Worm (Caenorhabditis elegans) whole organism, L2 larva: Measurements from ENCODE around the gene dna-2.

Experiments used
- C34F6.9 ChIP-seq: fragments of 150-350 bp; optimal IDR thresholded peaks from 2 replicates; lab custom pipeline; 2014; ENCODE audit warnings: missing biosample characterization, missing genetic modification characterization
- F13H6.1 ChIP-seq: sonication (generic microtip); optimal IDR thresholded peaks from 2 replicates; lab custom pipeline; 2016; ENCODE audit warnings: missing genetic modification characterization, missing compliant biosample characterization
- R02D3.7 ChIP-seq: fragments of 150-350 bp; optimal IDR thresholded peaks from 2 replicates; lab custom pipeline; 2014; ENCODE audit warnings: missing biosample characterization, missing genetic modification characterization
- Y55F3AM.14 ChIP-seq: fragments of 200-800 bp; sonication (Bioruptor generic); optimal IDR thresholded peaks from 2 replicates; lab custom pipeline; 2018; ENCODE audit warnings: mild to moderate bottlenecking, missing genetic modification characterization, missing compliant biosample characterization
- ZK546.5 ChIP-seq: sonication (generic microtip); optimal IDR thresholded peaks from 2 replicates; lab custom pipeline; 2017; ENCODE audit warnings: missing biosample characterization, missing genetic modification characterization
- alr-1 ChIP-seq: fragments of 150-350 bp; optimal IDR thresholded peaks from 2 replicates; lab custom pipeline; 2014; ENCODE audit warnings: missing biosample characterization, missing genetic modification characterization
- aly-2 ChIP-seq: fragments of 150-350 bp; optimal IDR thresholded peaks from 2 replicates; lab custom pipeline; 2014; ENCODE audit warnings: missing biosample characterization, missing genetic modification characterization
- ama-1 ChIP-seq: fragments of 150-350 bp; optimal IDR thresholded peaks from 2 replicates; lab custom pipeline; 2018; ENCODE audit warnings: inconsistent platforms
- blmp-1 ChIP-seq: sonication (generic microtip); optimal IDR thresholded peaks from 2 replicates; lab custom pipeline; 2017; ENCODE audit warnings: missing genetic modification characterization, mild to moderate bottlenecking, missing compliant biosample characterization, antibody characterized with exemption, moderate library complexity; ENCODE audit not compliant: insufficient read depth
- ceh-16 ChIP-seq: fragments of 150-350 bp; optimal IDR thresholded peaks from 2 replicates; lab custom pipeline; 2014; ENCODE audit warnings: missing biosample characterization, missing genetic modification characterization
- ceh-82 ChIP-seq: fragments of 150-350 bp; optimal IDR thresholded peaks from 2 replicates; lab custom pipeline; 2014; ENCODE audit warnings: missing biosample characterization, missing genetic modification characterization
- crh-2 ChIP-seq: sonication (generic microtip); optimal IDR thresholded peaks from 2 replicates; lab custom pipeline; 2017; ENCODE audit warnings: missing biosample characterization, missing genetic modification characterization
- dmd-4 ChIP-seq: sonication (generic microtip); optimal IDR thresholded peaks from 2 replicates; lab custom pipeline; 2017; ENCODE audit warnings: missing biosample characterization, missing genetic modification characterization
- egl-27 ChIP-seq: sonication (generic microtip); optimal IDR thresholded peaks from 3 replicates; lab custom pipeline; 2017; ENCODE audit warnings: missing biosample characterization, missing genetic modification reagents, missing genetic modification characterization
- elt-1 ChIP-seq: fragments of 150-350 bp; optimal IDR thresholded peaks from 2 replicates; lab custom pipeline; 2014; ENCODE audit warnings: missing biosample characterization, missing genetic modification characterization
- elt-3 ChIP-seq: sonication (generic microtip); optimal IDR thresholded peaks from 2 replicates; lab custom pipeline; 2017; ENCODE audit warnings: missing biosample characterization, missing genetic modification characterization
- fos-1 ChIP-seq: fragments of 150-350 bp; optimal IDR thresholded peaks from 2 replicates; lab custom pipeline; 2014; ENCODE audit warnings: missing biosample characterization, missing genetic modification characterization
- gmeb-1 ChIP-seq: fragments of 150-350 bp; optimal IDR thresholded peaks from 2 replicates; lab custom pipeline; 2014; ENCODE audit warnings: missing biosample characterization, missing genetic modification characterization
- lin-11 ChIP-seq: fragments of 150-350 bp; sonication (generic microtip); optimal IDR thresholded peaks from 2 replicates; lab custom pipeline; 2014; ENCODE audit warnings: missing biosample characterization, missing genetic modification characterization, inconsistent platforms, mixed read lengths
- lin-13 ChIP-seq: fragments of 150-350 bp; optimal IDR thresholded peaks from 2 replicates; lab custom pipeline; 2014; ENCODE audit warnings: missing biosample characterization, missing genetic modification reagents, missing genetic modification characterization
- lin-39 ChIP-seq: fragments of 150-350 bp; optimal IDR thresholded peaks from 2 replicates; lab custom pipeline; 2014; ENCODE audit warnings: missing biosample characterization, missing genetic modification reagents, missing genetic modification characterization
- lsy-2 ChIP-seq, 2 experiments: fragments of 150-350 bp in 1 of 2; sonication (generic microtip) in 1 of 2; optimal IDR thresholded peaks; 2 replicates each; lab custom pipeline; 2014 to 2017; ENCODE audit warnings: missing biosample characterization in 2 of 2, missing genetic modification characterization in 2 of 2
- mab-5 ChIP-seq: fragments of 150-350 bp; optimal IDR thresholded peaks from 2 replicates; lab custom pipeline; 2014; ENCODE audit warnings: missing biosample characterization, missing genetic modification characterization
- mbf-1 ChIP-seq: sonication (generic microtip); optimal IDR thresholded peaks from 2 replicates; lab custom pipeline; 2017; ENCODE audit warnings: missing biosample characterization, missing genetic modification characterization
- mdl-1 ChIP-seq, 2 experiments: fragments of 150-350 bp in 1 of 2; sonication (generic microtip) in 1 of 2; optimal IDR thresholded peaks; 2 replicates each; lab custom pipeline; 2017; ENCODE audit warnings: missing biosample characterization in 2 of 2, missing genetic modification characterization in 2 of 2
- nhr-10 ChIP-seq: sonication (generic microtip); optimal IDR thresholded peaks from 2 replicates; lab custom pipeline; 2017; ENCODE audit warnings: missing biosample characterization, missing genetic modification characterization
- nhr-11 ChIP-seq: fragments of 150-350 bp; optimal IDR thresholded peaks from 2 replicates; lab custom pipeline; 2014; ENCODE audit warnings: missing biosample characterization, missing genetic modification characterization
- nhr-12 ChIP-seq: fragments of 150-350 bp; optimal IDR thresholded peaks from 2 replicates; lab custom pipeline; 2014; ENCODE audit warnings: missing biosample characterization, missing genetic modification characterization
- nhr-129 ChIP-seq: fragments of 150-350 bp; optimal IDR thresholded peaks from 2 replicates; lab custom pipeline; 2014; ENCODE audit warnings: missing biosample characterization, missing genetic modification characterization
- nhr-21 ChIP-seq: fragments of 150-350 bp; optimal IDR thresholded peaks from 2 replicates; lab custom pipeline; 2014; ENCODE audit warnings: missing biosample characterization, missing genetic modification characterization
- nhr-23 ChIP-seq: fragments of 150-350 bp; optimal IDR thresholded peaks from 2 replicates; lab custom pipeline; 2014; ENCODE audit warnings: missing biosample characterization, missing genetic modification reagents, missing genetic modification characterization
- nhr-237 ChIP-seq: fragments of 150-350 bp; optimal IDR thresholded peaks from 2 replicates; lab custom pipeline; 2014; ENCODE audit warnings: missing biosample characterization, missing genetic modification characterization
- nhr-25 ChIP-seq: fragments of 150-350 bp; sonication (generic microtip); optimal IDR thresholded peaks from 3 replicates; lab custom pipeline; 2014; ENCODE audit warnings: missing biosample characterization, missing genetic modification characterization
- nhr-6 ChIP-seq: fragments of 150-350 bp; optimal IDR thresholded peaks from 2 replicates; lab custom pipeline; 2014; ENCODE audit warnings: missing biosample characterization, missing genetic modification characterization
- nhr-77 ChIP-seq: fragments of 150-350 bp; optimal IDR thresholded peaks from 2 replicates; lab custom pipeline; 2014; ENCODE audit warnings: missing biosample characterization, missing genetic modification characterization
- peb-1 ChIP-seq: fragments of 150-350 bp; optimal IDR thresholded peaks from 2 replicates; lab custom pipeline; 2014; ENCODE audit warnings: missing biosample characterization, missing genetic modification characterization
- sem-4 ChIP-seq: fragments of 150-350 bp; optimal IDR thresholded peaks from 2 replicates; lab custom pipeline; 2014; ENCODE audit warnings: missing biosample characterization, missing genetic modification reagents, missing genetic modification characterization
- skn-1 ChIP-seq: sonication (generic microtip); optimal IDR thresholded peaks from 2 replicates; lab custom pipeline; 2017; ENCODE audit warnings: missing biosample characterization, missing genetic modification characterization
- sma-3 ChIP-seq: sonication (generic microtip); optimal IDR thresholded peaks from 2 replicates; lab custom pipeline; 2016; ENCODE audit warnings: missing genetic modification reagents, missing genetic modification characterization, missing compliant biosample characterization
- sma-9 ChIP-seq, 2 experiments: fragments of 150-350 bp in 1 of 2; sonication (generic microtip) in 1 of 2; optimal IDR thresholded peaks; 2 replicates each; lab custom pipeline; 2014 to 2016; ENCODE audit warnings: missing genetic modification characterization in 2 of 2, mild to moderate bottlenecking in 1 of 2, missing biosample characterization in 1 of 2, missing compliant biosample characterization in 1 of 2, missing genetic modification reagents in 1 of 2, moderate library complexity in 1 of 2
- snpc-4 ChIP-seq: fragments of 150-350 bp; optimal IDR thresholded peaks from 2 replicates; lab custom pipeline; 2014; ENCODE audit warnings: missing biosample characterization, missing genetic modification characterization
- unc-39 ChIP-seq: fragments of 150-350 bp; optimal IDR thresholded peaks from 2 replicates; lab custom pipeline; 2014; ENCODE audit warnings: missing biosample characterization, missing genetic modification characterization
- unc-55 ChIP-seq: fragments of 150-350 bp; sonication (generic microtip); optimal IDR thresholded peaks from 3 replicates; lab custom pipeline; 2014; ENCODE audit warnings: missing biosample characterization, missing genetic modification reagents, missing genetic modification characterization
- unc-62 ChIP-seq: fragments of 150-350 bp; optimal IDR thresholded peaks from 2 replicates; lab custom pipeline; 2014; ENCODE audit warnings: missing biosample characterization, missing genetic modification reagents, missing genetic modification characterization
- zag-1 ChIP-seq: fragments of 150-350 bp; optimal IDR thresholded peaks from 2 replicates; lab custom pipeline; 2014; ENCODE audit warnings: missing biosample characterization, missing genetic modification characterization
- ztf-1 ChIP-seq: fragments of 200-800 bp; sonication (Bioruptor generic); conservative IDR thresholded peaks from 2 replicates; pipeline ENCODE4 v1.3.6; 2022; ENCODE audit warnings: missing genetic modification characterization, missing compliant biosample characterization
- ztf-11 ChIP-seq: sonication (generic microtip); optimal IDR thresholded peaks from 2 replicates; lab custom pipeline; 2017; ENCODE audit warnings: missing biosample characterization, missing genetic modification characterization
- ztf-4 ChIP-seq: fragments of 150-350 bp; optimal IDR thresholded peaks from 2 replicates; lab custom pipeline; 2014; ENCODE audit warnings: missing biosample characterization, missing genetic modification characterization

The dna-2 gene

DNA sequence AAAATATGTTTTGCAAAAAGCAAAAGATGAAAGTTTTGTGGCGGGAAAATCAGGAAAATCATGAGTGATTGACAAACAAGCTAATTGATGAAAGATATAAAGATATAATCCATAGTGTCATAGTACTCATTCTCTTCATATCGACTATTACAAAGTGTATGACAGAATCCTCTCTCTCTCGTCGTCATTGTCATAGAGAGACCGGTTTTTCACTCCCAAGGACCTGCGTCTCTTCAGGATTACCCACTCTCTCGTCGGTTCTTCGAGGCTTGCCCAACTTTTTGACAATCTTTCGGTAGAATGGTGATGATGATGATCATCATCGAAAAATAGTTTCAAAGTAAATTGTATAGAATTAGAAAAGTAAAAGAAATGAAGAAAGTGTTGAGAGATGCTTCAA lies 40.9 kb upstream of the dna-2 start:
- no peak for TF ChIP-seq unc-39
- TF ChIP-seq nhr-12 (tag; lab: Kevin White, UChicago), result no peak
- TF ChIP-seq ztf-11, result no peak
- no peak for TF ChIP-seq unc-55
- no peak for TF ChIP-seq nhr-10 (tag; lab: Kevin White, UChicago)
- TF ChIP-seq nhr-25, result peak; percentile 83
- no peak for TF ChIP-seq unc-62 (GFP tag; lab: Kevin White, UChicago)
- no peak for TF ChIP-seq mbf-1 (tag; lab: Kevin White, UChicago)
- peak; percentile 54 for TF ChIP-seq sma-9 (GFP tag; optimal IDR thresholded peaks at IDR 0.05; lab: Kevin White, UChicago)
- no peak for TF ChIP-seq sma-9 (tag; optimal IDR thresholded peaks at IDR 0.05; lab: Kevin White, UChicago)
- peak; percentile 52 for TF ChIP-seq nhr-129
- peak; percentile 38 for TF ChIP-seq F13H6.1 (tag; lab: Kevin White, UChicago)
- no peak for TF ChIP-seq R02D3.7 (tag; lab: Kevin White, UChicago)
- TF ChIP-seq crh-2 (tag; lab: Kevin White, UChicago), result no peak
- TF ChIP-seq peb-1 (tag; lab: Kevin White, UChicago), result no peak
- TF ChIP-seq blmp-1 (tag; lab: Kevin White, UChicago), result peak; percentile 74
- no peak for TF ChIP-seq alr-1
- TF ChIP-seq ama-1 (lab: Kevin White, UChicago), result no peak
- peak in 1 of 2 experiments; percentile 46 for TF ChIP-seq lsy-2 (tag; optimal IDR thresholded peaks at IDR 0.05; lab: Kevin White, UChicago)
- no peak for TF ChIP-seq C34F6.9 (tag; lab: Kevin White, UChicago)
- TF ChIP-seq lin-39 (tag; lab: Kevin White, UChicago), result no peak
- TF ChIP-seq dmd-4 (tag; lab: Kevin White, UChicago), result no peak
- TF ChIP-seq nhr-11 (tag; lab: Kevin White, UChicago), result no peak
- TF ChIP-seq nhr-21 (tag; lab: Kevin White, UChicago), result peak; percentile 71
- no peak for TF ChIP-seq snpc-4 (tag; lab: Kevin White, UChicago)
- TF ChIP-seq ZK546.5, result no peak
- no peak for TF ChIP-seq egl-27 (tag; lab: Kevin White, UChicago)
- TF ChIP-seq mab-5 (tag; lab: Kevin White, UChicago), result no peak
- TF ChIP-seq lin-13 (GFP tag; lab: Kevin White, UChicago), result no peak
- TF ChIP-seq elt-1, result no peak
- TF ChIP-seq zag-1 (tag; lab: Kevin White, UChicago), result no peak
- TF ChIP-seq sem-4 (tag; lab: Kevin White, UChicago), result no peak
- peak; percentile 12 for TF ChIP-seq nhr-6 (tag; lab: Kevin White, UChicago)
- no peak for TF ChIP-seq ztf-4 (tag; lab: Kevin White, UChicago)
- TF ChIP-seq mdl-1 (tag; optimal IDR thresholded peaks at IDR 0.05; lab: Kevin White, UChicago), result no peak
- no peak for TF ChIP-seq lin-11 (tag; lab: Kevin White, UChicago)
- TF ChIP-seq sma-3, result peak; percentile 68
- TF ChIP-seq elt-3 (tag; lab: Kevin White, UChicago), result no peak
- TF ChIP-seq fos-1, result peak; percentile 57
- no peak for TF ChIP-seq ztf-1 (GFP tag; lab: Robert Waterston, UW)
- no peak for TF ChIP-seq skn-1 (tag; lab: Kevin White, UChicago)
- TF ChIP-seq aly-2 (tag; lab: Kevin White, UChicago), result no peak
- TF ChIP-seq ceh-82 (tag; lab: Kevin White, UChicago), result no peak
- no peak for TF ChIP-seq nhr-237
- TF ChIP-seq gmeb-1, result peak; percentile 27
- no peak for TF ChIP-seq Y55F3AM.14 (GFP tag; lab: Kevin White, UChicago)
- no peak for TF ChIP-seq nhr-77 (tag; lab: Kevin White, UChicago)
- no peak for TF ChIP-seq ceh-16 (tag; lab: Kevin White, UChicago)
- no peak for TF ChIP-seq nhr-23 (tag; lab: Kevin White, UChicago)
